Worm (Caenorhabditis elegans) whole organism, young adult: Measurements from ENCODE around the gene F57C2.4.

Experiments
- B0019.2 ChIP-seq: fragments of 200-800 bp; sonication (Bioruptor generic); conservative IDR thresholded peaks from 2 replicates; pipeline ENCODE4 v1.3.6; 2022; ENCODE audit warnings: missing genetic modification reagents, missing genetic modification characterization, missing compliant biosample characterization
- B0336.3 ChIP-seq: fragments of 200-800 bp; sonication (Bioruptor generic); IDR thresholded peaks from 2 replicates; pipeline ENCODE4 v1.3.6; 2022; ENCODE audit warnings: missing genetic modification characterization, missing compliant biosample characterization
- D2030.7 ChIP-seq: fragments of 200-800 bp; sonication (Bioruptor generic); IDR thresholded peaks from 2 replicates; pipeline ENCODE4 v1.3.6; 2022; ENCODE audit warnings: missing genetic modification reagents, missing genetic modification characterization, missing compliant biosample characterization
- F23B12.7 ChIP-seq: sonication (generic microtip); optimal IDR thresholded peaks from 2 replicates; lab custom pipeline; 2017; ENCODE audit warnings: missing genetic modification characterization, mild to moderate bottlenecking, missing compliant biosample characterization, antibody characterized with exemption, moderate library complexity; ENCODE audit not compliant: insufficient read depth
- F37B4.10 ChIP-seq: fragments of 200-800 bp; sonication (Bioruptor generic); IDR thresholded peaks from 2 replicates; pipeline ENCODE4 v1.3.6; 2022; ENCODE audit warnings: missing genetic modification characterization, missing compliant biosample characterization
- F49E8.2 ChIP-seq: sonication (generic microtip); optimal IDR thresholded peaks from 3 replicates; lab custom pipeline; 2017; ENCODE audit warnings: missing genetic modification characterization, mild to moderate bottlenecking, missing compliant biosample characterization, antibody characterized with exemption, moderate library complexity; ENCODE audit not compliant: insufficient read depth
- F52B5.7 ChIP-seq: sonication (generic microtip); optimal IDR thresholded peaks from 2 replicates; lab custom pipeline; 2016; ENCODE audit warnings: mild to moderate bottlenecking, missing genetic modification characterization, missing compliant biosample characterization
- F55B11.4 ChIP-seq: sonication (generic microtip); optimal IDR thresholded peaks from 2 replicates; lab custom pipeline; 2016; ENCODE audit warnings: missing compliant biosample characterization, missing genetic modification characterization, borderline replicate concordance; ENCODE audit not compliant: insufficient read depth
- T07F8.4 ChIP-seq: sonication (generic microtip); optimal IDR thresholded peaks from 2 replicates; lab custom pipeline; 2016; ENCODE audit warnings: mild to moderate bottlenecking, missing genetic modification characterization, moderate library complexity, missing compliant biosample characterization
- T26A5.8 ChIP-seq: sonication (generic microtip); optimal IDR thresholded peaks from 2 replicates; lab custom pipeline; 2016; ENCODE audit warnings: missing genetic modification characterization, missing compliant biosample characterization
- Y67H2A.10 ChIP-seq: fragments of 200-800 bp; sonication (Bioruptor generic); conservative IDR thresholded peaks from 2 replicates; pipeline ENCODE4 v1.3.6; 2022; ENCODE audit warnings: missing genetic modification reagents, missing genetic modification characterization, missing compliant biosample characterization
- akir-1 ChIP-seq: fragments of 200-800 bp; sonication (Bioruptor generic); optimal IDR thresholded peaks from 2 replicates; lab custom pipeline; 2018; ENCODE audit warnings: mild to moderate bottlenecking, missing genetic modification characterization, moderate library complexity, missing compliant biosample characterization
- ama-1 ChIP-seq, 3 experiments: fragments of 150-350 bp in 1 of 3; sonication (generic microtip) in 2 of 3; optimal IDR thresholded peaks; 2 replicates each; lab custom pipeline; 2014 to 2018; ENCODE audit warnings: missing biosample characterization in 2 of 3, missing genetic modification characterization in 2 of 3, missing genetic modification reagents in 2 of 3
- aptf-2 ChIP-seq: fragments of 200-800 bp; sonication (Bioruptor generic); conservative IDR thresholded peaks from 2 replicates; pipeline ENCODE4 v1.3.6; 2022; ENCODE audit warnings: missing genetic modification reagents, missing genetic modification characterization, missing compliant biosample characterization
- atf-7 ChIP-seq: sonication (generic microtip); optimal IDR thresholded peaks from 2 replicates; lab custom pipeline; 2017; ENCODE audit warnings: mild to moderate bottlenecking, missing genetic modification characterization, missing compliant biosample characterization
- athp-1 ChIP-seq: sonication (generic microtip); optimal IDR thresholded peaks from 2 replicates; lab custom pipeline; 2017; ENCODE audit warnings: mild to moderate bottlenecking, missing genetic modification characterization, missing compliant biosample characterization
- attf-3 ChIP-seq: fragments of 200-800 bp; sonication (Bioruptor generic); conservative IDR thresholded peaks from 2 replicates; pipeline ENCODE4 v1.3.6; 2022; ENCODE audit warnings: missing genetic modification reagents, missing genetic modification characterization, missing compliant biosample characterization
- bed-1 ChIP-seq: fragments of 200-800 bp; sonication (Bioruptor generic); IDR thresholded peaks from 2 replicates; pipeline ENCODE4 v1.3.6; 2022; ENCODE audit warnings: missing genetic modification reagents, missing genetic modification characterization, missing compliant biosample characterization
- ceh-58 ChIP-seq: fragments of 200-800 bp; sonication (Bioruptor generic); IDR thresholded peaks from 2 replicates; pipeline ENCODE4 v1.3.6; 2022; ENCODE audit warnings: missing genetic modification characterization, missing compliant biosample characterization
- ceh-79 ChIP-seq: sonication (generic microtip); optimal IDR thresholded peaks from 2 replicates; lab custom pipeline; 2017; ENCODE audit warnings: mild to moderate bottlenecking, missing genetic modification characterization, missing compliant biosample characterization
- chd-7 ChIP-seq: sonication (generic microtip); optimal IDR thresholded peaks from 2 replicates; lab custom pipeline; 2016; ENCODE audit warnings: mild to moderate bottlenecking, missing genetic modification characterization, moderate library complexity, missing compliant biosample characterization
- die-1 ChIP-seq: sonication (generic microtip); optimal IDR thresholded peaks from 2 replicates; lab custom pipeline; 2016; ENCODE audit warnings: missing genotype, mild to moderate bottlenecking, missing genetic modification characterization, missing compliant biosample characterization
- dox-1 ChIP-seq: fragments of 200-800 bp; sonication (Bioruptor generic); IDR thresholded peaks from 2 replicates; pipeline ENCODE4 v1.3.6; 2022; ENCODE audit warnings: missing genetic modification reagents, missing genetic modification characterization, missing compliant biosample characterization
- dpff-1 ChIP-seq: sonication (generic microtip); optimal IDR thresholded peaks from 2 replicates; lab custom pipeline; 2017; ENCODE audit warnings: mild to moderate bottlenecking, missing genetic modification characterization, missing compliant biosample characterization
- efl-1 ChIP-seq: fragments of 150-350 bp; optimal IDR thresholded peaks from 2 replicates; lab custom pipeline; 2014; ENCODE audit warnings: missing biosample characterization, missing genetic modification reagents, missing genetic modification characterization
- egl-44 ChIP-seq: fragments of 200-800 bp; sonication (Bioruptor generic); IDR thresholded peaks from 2 replicates; pipeline ENCODE4 v1.3.6; 2022; ENCODE audit warnings: missing genetic modification reagents, missing genetic modification characterization, missing compliant biosample characterization
- fkh-3 ChIP-seq: sonication (generic microtip); optimal IDR thresholded peaks from 2 replicates; lab custom pipeline; 2016; ENCODE audit warnings: mild to moderate bottlenecking, missing genetic modification characterization, missing compliant biosample characterization
- hlh-12 ChIP-seq: sonication (generic microtip); optimal IDR thresholded peaks from 2 replicates; lab custom pipeline; 2016; ENCODE audit warnings: missing genetic modification characterization, missing compliant biosample characterization
- hlh-26 ChIP-seq: fragments of 200-800 bp; sonication (Bioruptor generic); conservative IDR thresholded peaks from 2 replicates; pipeline ENCODE4 v1.3.6; 2022; ENCODE audit warnings: missing genetic modification reagents, missing genetic modification characterization, missing compliant biosample characterization
- let-526 ChIP-seq: fragments of 200-800 bp; sonication (Bioruptor generic); IDR thresholded peaks from 2 replicates; pipeline ENCODE4 v1.3.6; 2022; ENCODE audit warnings: missing genetic modification reagents, missing genetic modification characterization, missing compliant biosample characterization
- madf-10 ChIP-seq: sonication (generic microtip); optimal IDR thresholded peaks from 2 replicates; lab custom pipeline; 2016; ENCODE audit warnings: mild to moderate bottlenecking, missing genetic modification characterization, missing compliant biosample characterization
- madf-6 ChIP-seq: fragments of 200-800 bp; sonication (Bioruptor generic); IDR thresholded peaks from 2 replicates; pipeline ENCODE4 v1.3.6; 2022; ENCODE audit warnings: missing genetic modification reagents, missing genetic modification characterization, missing compliant biosample characterization
- mes-4 ChIP-seq: sonication (generic microtip); optimal IDR thresholded peaks from 2 replicates; lab custom pipeline; 2016; ENCODE audit warnings: missing genotype, missing genetic modification characterization, missing compliant biosample characterization
- nhr-120 ChIP-seq: fragments of 200-800 bp; sonication (Bioruptor generic); IDR thresholded peaks from 2 replicates; pipeline ENCODE4 v1.3.6; 2022; ENCODE audit warnings: missing genetic modification characterization, missing compliant biosample characterization
- nhr-179 ChIP-seq: sonication (generic microtip); optimal IDR thresholded peaks from 2 replicates; lab custom pipeline; 2016; ENCODE audit warnings: mild to moderate bottlenecking, missing genetic modification characterization, missing compliant biosample characterization
- nhr-90 ChIP-seq: sonication (generic microtip); optimal IDR thresholded peaks from 2 replicates; lab custom pipeline; 2016; ENCODE audit warnings: missing genotype, mild to moderate bottlenecking, missing genetic modification characterization, missing compliant biosample characterization
- pbrm-1 ChIP-seq: fragments of 200-800 bp; sonication (Bioruptor generic); IDR thresholded peaks from 2 replicates; pipeline ENCODE4 v1.3.6; 2022; ENCODE audit warnings: missing genetic modification reagents, missing genetic modification characterization, missing compliant biosample characterization
- pha-4 ChIP-seq: fragments of 150-350 bp; sonication (generic microtip); optimal IDR thresholded peaks from 2 replicates; lab custom pipeline; 2014; ENCODE audit warnings: missing biosample characterization, missing genetic modification reagents, missing genetic modification characterization
- repo-1 ChIP-seq: sonication (generic microtip); optimal IDR thresholded peaks from 2 replicates; lab custom pipeline; 2017; ENCODE audit warnings: mild to moderate bottlenecking, missing genetic modification characterization, missing compliant biosample characterization
- sdz-38 ChIP-seq: sonication (generic microtip); optimal IDR thresholded peaks from 2 replicates; lab custom pipeline; 2016; ENCODE audit warnings: missing genotype, missing genetic modification characterization, missing compliant biosample characterization
- snpc-1.3 ChIP-seq: sonication (generic microtip); optimal IDR thresholded peaks from 2 replicates; lab custom pipeline; 2017; ENCODE audit warnings: missing genetic modification characterization, mild to moderate bottlenecking, missing compliant biosample characterization, antibody characterized with exemption, moderate library complexity, missing genotype, missing genetic modification reagents; ENCODE audit not compliant: insufficient read depth
- snpc-3.4 ChIP-seq: sonication (generic microtip); optimal IDR thresholded peaks from 2 replicates; lab custom pipeline; 2017; ENCODE audit warnings: missing genetic modification characterization, mild to moderate bottlenecking, missing compliant biosample characterization, antibody characterized with exemption, moderate library complexity, missing genotype, missing genetic modification reagents
- somi-1 ChIP-seq: fragments of 200-800 bp; sonication (Bioruptor generic); optimal IDR thresholded peaks from 2 replicates; lab custom pipeline; 2018; ENCODE audit warnings: mild to moderate bottlenecking, missing genetic modification characterization, missing compliant biosample characterization
- sptf-2 ChIP-seq: fragments of 200-800 bp; sonication (Bioruptor generic); optimal IDR thresholded peaks from 2 replicates; lab custom pipeline; 2018; ENCODE audit warnings: mild to moderate bottlenecking, missing genetic modification characterization, missing compliant biosample characterization
- tbp1 ChIP-seq: fragments of 200-800 bp; sonication (Bioruptor generic); optimal IDR thresholded peaks from 2 replicates; lab custom pipeline; 2018; ENCODE audit warnings: mild to moderate bottlenecking, missing genetic modification characterization, missing compliant biosample characterization
- unc-62 ChIP-seq: fragments of 150-350 bp; optimal IDR thresholded peaks from 2 replicates; lab custom pipeline; 2014; ENCODE audit warnings: missing biosample characterization, missing genetic modification reagents, missing genetic modification characterization
- zim-3 ChIP-seq: sonication (generic microtip); optimal IDR thresholded peaks from 2 replicates; lab custom pipeline; 2017; ENCODE audit warnings: mild to moderate bottlenecking, missing genetic modification characterization, moderate library complexity, missing compliant biosample characterization
- ztf-18 ChIP-seq: sonication (generic microtip); optimal IDR thresholded peaks from 2 replicates; lab custom pipeline; 2016; ENCODE audit warnings: missing genotype, mild to moderate bottlenecking, missing genetic modification characterization, missing compliant biosample characterization
- ztf-26 ChIP-seq: sonication (generic microtip); optimal IDR thresholded peaks from 2 replicates; lab custom pipeline; 2017; ENCODE audit warnings: missing genetic modification characterization, missing compliant biosample characterization
- ztf-6 ChIP-seq: fragments of 200-800 bp; sonication (Bioruptor generic); IDR thresholded peaks from 2 replicates; pipeline ENCODE4 v1.3.6; 2022; ENCODE audit warnings: missing genetic modification reagents, missing genetic modification characterization, missing compliant biosample characterization

The F57C2.4 gene

DNA sequence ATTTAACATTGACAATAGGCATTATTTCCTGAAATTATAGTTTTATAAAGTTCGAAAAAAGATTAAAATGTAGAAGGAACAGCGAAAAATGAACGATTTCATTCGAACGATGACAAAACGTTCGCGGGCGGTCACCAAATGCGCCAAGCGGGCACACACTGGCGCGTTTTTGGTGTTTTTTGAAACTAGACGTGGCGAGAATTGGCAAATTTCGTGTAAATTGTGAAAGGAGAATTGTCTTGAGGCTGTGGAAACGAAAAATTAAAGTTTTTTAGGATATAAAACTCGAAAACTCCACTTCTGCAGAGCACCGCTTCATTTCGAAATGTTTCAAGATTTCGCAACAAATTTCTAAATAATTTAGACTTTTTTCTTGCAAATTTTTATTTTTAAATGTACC lies 36.5 kb upstream of the F57C2.4 start, which contains the start of gene usp-14:
usp-14 (minus strand) TSS at position 28 of the 400 bp plus-strand sequence.
- TF ChIP-seq bed-1 (GFP tag; lab: Robert Waterston, UW) (no peak), ceh-79 (no peak), nhr-179 (tag; lab: Kevin White, UChicago) (no peak), athp-1 (tag; lab: Kevin White, UChicago) (no peak), F52B5.7 (tag; lab: Kevin White, UChicago) (no peak), T07F8.4 (tag; lab: Kevin White, UChicago) (no peak), somi-1 (GFP tag; lab: Kevin White, UChicago) (no peak), ama-1 (optimal IDR thresholded peaks at IDR 0.05; lab: Kevin White, UChicago) (no peak), ama-1 (GFP tag; optimal IDR thresholded peaks at IDR 0.05; lab: Kevin White, UChicago) (no peak), F37B4.10 (GFP tag; lab: Robert Waterston, UW) (no peak), Y67H2A.10 (no peak), akir-1 (GFP tag; lab: Kevin White, UChicago) (no peak), dox-1 (GFP tag; lab: Robert Waterston, UW) (peak; percentile 61), pha-4 (tag; lab: Kevin White, UChicago) (no peak), egl-44 (GFP tag; lab: Robert Waterston, UW) (no peak), repo-1 (peak; percentile 33), dpff-1 (no peak), die-1 (tag; lab: Kevin White, UChicago) (no peak), sdz-38 (tag; lab: Kevin White, UChicago) (no peak), tbp1 (GFP tag; lab: Kevin White, UChicago) (peak; percentile 49), nhr-90 (tag; lab: Kevin White, UChicago) (no peak), ceh-58 (GFP tag; lab: Robert Waterston, UW) (no peak), B0019.2 (GFP tag; lab: Robert Waterston, UW) (no peak), F23B12.7 (peak; percentile 50), attf-3 (GFP tag; lab: Robert Waterston, UW) (no peak), fkh-3 (no peak), madf-10 (tag; lab: Kevin White, UChicago) (no peak), nhr-120 (GFP tag; lab: Robert Waterston, UW) (no peak), ztf-18 (tag; lab: Kevin White, UChicago) (peak; percentile 93), snpc-1.3 (tag; lab: Kevin White, UChicago) (no peak), atf-7 (tag; lab: Kevin White, UChicago) (no peak), aptf-2 (no peak), sptf-2 (GFP tag; lab: Kevin White, UChicago) (no peak), let-526 (GFP tag; lab: Robert Waterston, UW) (no peak), hlh-12 (tag; lab: Kevin White, UChicago) (no peak), B0336.3 (GFP tag; lab: Robert Waterston, UW) (peak; percentile 76; the same call in 1 of the 2 replicates), snpc-3.4 (no peak), mes-4 (tag; lab: Kevin White, UChicago) (no peak), zim-3 (tag; lab: Kevin White, UChicago) (no peak), chd-7 (tag; lab: Kevin White, UChicago) (no peak), ztf-6 (no peak), F49E8.2 (tag; lab: Kevin White, UChicago) (no peak), ztf-26 (no peak), madf-6 (GFP tag; lab: Robert Waterston, UW) (peak; percentile 79), D2030.7 (GFP tag; lab: Robert Waterston, UW) (peak; percentile 44; the same call in 1 of the 2 replicates), pbrm-1 (GFP tag; lab: Robert Waterston, UW) (peak; percentile 62), T26A5.8 (tag; lab: Kevin White, UChicago) (no peak), unc-62 (GFP tag; lab: Kevin White, UChicago) (no peak), efl-1 (GFP tag; lab: Kevin White, UChicago) (peak; percentile 76), hlh-26 (GFP tag; lab: Robert Waterston, UW) (no peak), F55B11.4 (tag; lab: Kevin White, UChicago) (no peak)
